Worm (Caenorhabditis elegans): ENCODE data around the gene ugt-32.

- TF ChIP-seq unc-62 (GFP tag; optimal IDR thresholded peaks at IDR 0.05): no peak
- TF ChIP-seq ces-1 (GFP tag; optimal IDR thresholded peaks at IDR 0.05): no peak
- no peak for TF ChIP-seq mab-5 (tag; optimal IDR thresholded peaks at IDR 0.05)
- TF ChIP-seq flh-1 (GFP tag; optimal IDR thresholded peaks at IDR 0.05): no peak
- no peak for TF ChIP-seq elt-1 (tag; optimal IDR thresholded peaks at IDR 0.05; ENCODE audit: borderline replicate concordance, insufficient read depth)
- TF ChIP-seq snpc-4 (tag; optimal IDR thresholded peaks at IDR 0.05): no peak
- no peak for TF ChIP-seq sem-2 (GFP tag; optimal IDR thresholded peaks at IDR 0.05)
- TF ChIP-seq nhr-2 (tag; optimal IDR thresholded peaks at IDR 0.05): no peak
- TF ChIP-seq ztf-11 (tag; optimal IDR thresholded peaks at IDR 0.05): no peak
- no peak for TF ChIP-seq nhr-12 (tag; optimal IDR thresholded peaks at IDR 0.05)
- TF ChIP-seq lin-13 (tag; optimal IDR thresholded peaks at IDR 0.05): no peak
- no peak for TF ChIP-seq sptf-1 (tag; optimal IDR thresholded peaks at IDR 0.05)
These were observed 48.6 kb upstream of the ugt-32 start, which contains the start of gene C17E7.4 for ce11 chrV:3892361-3892904.
